Worm (Caenorhabditis elegans) whole organism, mixed stage, embryonic: ENCODE measurements around the gene ZK563.2.

Experiments
- ceh-39 ChIP-seq: fragments of 150-350 bp; optimal IDR thresholded peaks from 2 replicates; lab custom pipeline; 2014; ENCODE audit warnings: missing biosample characterization, missing genetic modification characterization
- drap-1 ChIP-seq: fragments of 200-800 bp; sonication (Bioruptor generic); optimal IDR thresholded peaks from 3 replicates; lab custom pipeline; 2018; ENCODE audit warnings: mild to moderate bottlenecking, missing genetic modification characterization, missing compliant biosample characterization
- elt-3 ChIP-seq: fragments of 150-350 bp; optimal IDR thresholded peaks from 2 replicates; lab custom pipeline; 2014; ENCODE audit warnings: missing biosample characterization, missing genetic modification characterization
- lin-13 ChIP-seq: fragments of 150-350 bp; optimal IDR thresholded peaks from 2 replicates; lab custom pipeline; 2014; ENCODE audit warnings: missing biosample characterization, missing genetic modification characterization
- mab-5 ChIP-seq: fragments of 150-350 bp; optimal IDR thresholded peaks from 2 replicates; lab custom pipeline; 2014; ENCODE audit warnings: missing biosample characterization, missing genetic modification characterization
- snpc-4 ChIP-seq: fragments of 150-350 bp; optimal IDR thresholded peaks from 2 replicates; lab custom pipeline; 2014; ENCODE audit warnings: missing biosample characterization, missing genetic modification characterization
- unc-39 ChIP-seq: fragments of 150-350 bp; optimal IDR thresholded peaks from 2 replicates; lab custom pipeline; 2014; ENCODE audit warnings: missing biosample characterization, missing genetic modification characterization
- unc-62 ChIP-seq: fragments of 150-350 bp; optimal IDR thresholded peaks from 2 replicates; lab custom pipeline; 2014; ENCODE audit warnings: missing biosample characterization, missing genetic modification reagents, missing genetic modification characterization
- ztf-11 ChIP-seq: fragments of 150-350 bp; optimal IDR thresholded peaks from 2 replicates; lab custom pipeline; 2014; ENCODE audit warnings: missing biosample characterization, missing genetic modification characterization

- TF ChIP-seq elt-3 (tag; lab: Kevin White, UChicago) (no peak), unc-39 (tag; lab: Kevin White, UChicago) (no peak), ceh-39 (tag; lab: Kevin White, UChicago) (no peak), ztf-11 (no peak), mab-5 (tag; lab: Kevin White, UChicago) (no peak), drap-1 (GFP tag; lab: Kevin White, UChicago) (no peak), unc-62 (no peak), lin-13 (tag; lab: Kevin White, UChicago) (no peak), snpc-4 (no peak)
These were observed at the start of gene ZK563.2 for ce11 chrX:3368659-3369058.
